ENCODE assay signal across 6 fruit fly cellular contexts in the genomic region with DNA sequence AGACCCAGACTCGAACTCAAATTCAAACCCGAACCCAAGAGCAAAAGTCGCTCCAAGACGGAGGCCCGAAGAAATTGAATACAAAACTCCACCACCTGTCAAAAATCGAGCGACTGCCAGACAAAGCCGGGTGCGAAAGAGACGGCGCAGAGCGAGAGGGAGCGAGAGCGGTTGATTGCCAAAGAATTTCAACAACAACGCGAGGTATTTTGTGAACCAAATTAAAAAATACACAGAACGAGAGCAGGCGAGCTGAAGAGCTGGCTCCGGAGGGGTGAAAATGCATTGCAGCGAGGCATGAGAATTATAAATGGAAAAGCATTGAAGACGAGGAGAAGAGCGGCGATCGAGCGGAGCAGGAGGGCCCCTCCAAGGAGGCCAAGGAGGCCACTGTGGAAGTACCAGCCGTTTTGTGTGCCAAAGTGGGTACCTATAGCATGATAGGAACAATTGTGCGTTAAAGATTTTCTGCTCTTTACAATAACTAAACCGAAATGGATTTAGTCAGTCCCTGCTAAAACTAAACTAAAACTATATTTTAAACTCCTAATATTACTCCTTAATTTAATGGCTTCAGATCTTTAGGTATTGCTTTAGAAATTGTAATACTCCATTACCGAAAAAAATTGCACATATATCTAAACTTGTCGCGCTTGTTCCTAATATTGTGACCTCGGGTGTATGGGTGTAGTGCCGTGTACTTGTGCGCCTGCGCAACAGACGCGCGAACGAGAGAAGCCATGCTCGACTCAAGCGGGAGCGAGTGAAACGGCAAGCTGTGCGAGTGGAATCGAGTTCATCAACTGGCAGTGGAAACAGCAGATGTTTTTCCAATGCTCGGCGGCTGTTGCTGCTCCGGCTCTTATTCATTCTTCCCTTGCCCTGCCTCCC.
TF ChIP-seq lines count a peak whose summit lies in the region.

No protein-coding gene starts in this region.

- no peak for TF ChIP-seq CTCF in whole organism, embryonic (GFP tag; optimal IDR thresholded peaks at IDR 0.05; lab: Kevin White, UChicago)

TF ChIP-seq in whole organism, 6 proteins besides CTCF, POLR2A, EP300 and RAD21:
- TF ChIP-seq CG8478 (optimal IDR thresholded peaks at IDR 0.05; lab: Kevin White, UChicago), result no peak
- TF ChIP-seq psq (optimal IDR thresholded peaks at IDR 0.05; lab: Kevin White, UChicago), result no peak
- no peak for TF ChIP-seq usp (GFP tag; optimal IDR thresholded peaks at IDR 0.05; lab: Kevin White, UChicago)
- TF ChIP-seq EcR (GFP tag; optimal IDR thresholded peaks at IDR 0.05; lab: Kevin White, UChicago), result peak in 1 of 2 experiments; percentile 24
- TF ChIP-seq pan (optimal IDR thresholded peaks at IDR 0.05; lab: Kevin White, UChicago), result no peak
- TF ChIP-seq Dll (optimal IDR thresholded peaks at IDR 0.05; lab: Kevin White, UChicago), result peak; percentile 32

TF ChIP-seq in whole organism, adult, 20 proteins besides CTCF, POLR2A, EP300 and RAD21:
- no peak for TF ChIP-seq tj (GFP tag; optimal IDR thresholded peaks at IDR 0.05; lab: Kevin White, UChicago)
- TF ChIP-seq pad (GFP tag; optimal IDR thresholded peaks at IDR 0.05; lab: Kevin White, UChicago), result peak; percentile 24
- no peak for TF ChIP-seq CG12768 (GFP tag; optimal IDR thresholded peaks at IDR 0.05; lab: Kevin White, UChicago)
- TF ChIP-seq cnc (optimal IDR thresholded peaks at IDR 0.05; lab: Kevin White, UChicago), result no peak
- no peak for TF ChIP-seq CG1620 (GFP tag; optimal IDR thresholded peaks at IDR 0.05; lab: Kevin White, UChicago)
- TF ChIP-seq Mnt (GFP tag; optimal IDR thresholded peaks at IDR 0.05; lab: Kevin White, UChicago), result no peak
- no peak for TF ChIP-seq toe (GFP tag; optimal IDR thresholded peaks at IDR 0.05; lab: Kevin White, UChicago)
- TF ChIP-seq cic (GFP tag; optimal IDR thresholded peaks at IDR 0.05; lab: Kevin White, UChicago), result no peak

TF ChIP-seq in whole organism, embryonic, 481 proteins besides CTCF, POLR2A, EP300 and RAD21 (continues in another document):
- peak; percentile 58 for TF ChIP-seq CG10209 (GFP tag; optimal IDR thresholded peaks at IDR 0.05; lab: Kevin White, UChicago)
- TF ChIP-seq sug (tag; optimal IDR thresholded peaks at IDR 0.05; lab: Kevin White, UChicago), result no peak
- no peak for TF ChIP-seq CG9876 (GFP tag; optimal IDR thresholded peaks at IDR 0.05; lab: Kevin White, UChicago)
- peak; percentile 11; the same call in 1 of the 3 replicates for TF ChIP-seq ase (GFP tag; IDR thresholded peaks at IDR 0.05; lab: Robert Waterston, UW)
- no peak for TF ChIP-seq CG30020 (tag; optimal IDR thresholded peaks at IDR 0.05; lab: Kevin White, UChicago)
- TF ChIP-seq chn (GFP tag; optimal IDR thresholded peaks at IDR 0.05; lab: Kevin White, UChicago), result no peak
- no peak for TF ChIP-seq Ravus (GFP tag; IDR thresholded peaks at IDR 0.05; lab: Robert Waterston, UW)
- peak; percentile 30 for TF ChIP-seq Max (GFP tag; optimal IDR thresholded peaks at IDR 0.05; lab: Kevin White, UChicago)
- TF ChIP-seq kni (GFP tag; optimal IDR thresholded peaks at IDR 0.05; lab: Kevin White, UChicago), result peak; percentile 31
- peak; percentile 29 for TF ChIP-seq CG9437 (GFP tag; optimal IDR thresholded peaks at IDR 0.05; lab: Kevin White, UChicago)
- TF ChIP-seq CG1603 (tag; optimal IDR thresholded peaks at IDR 0.05; lab: Kevin White, UChicago), result peak; percentile 41
- peak; percentile 17 for TF ChIP-seq Side (GFP tag; optimal IDR thresholded peaks at IDR 0.05; lab: Kevin White, UChicago)
- TF ChIP-seq CG7357 (GFP tag; IDR thresholded peaks at IDR 0.05; lab: Robert Waterston, UW), result peak; percentile 8; the same call in 1 of the 3 replicates
- peak; percentile 43 for TF ChIP-seq tin (GFP tag; optimal IDR thresholded peaks at IDR 0.05; lab: Kevin White, UChicago)
- TF ChIP-seq yki (optimal IDR thresholded peaks at IDR 0.05; lab: Kevin White, UChicago), result no peak
- TF ChIP-seq ind (GFP tag; optimal IDR thresholded peaks at IDR 0.05; lab: Kevin White, UChicago), result peak; percentile 14
- no peak for TF ChIP-seq CG31224 (GFP tag; IDR thresholded peaks at IDR 0.05; lab: Robert Waterston, UW)

TF ChIP-seq in whole organism, prepupa, 60 proteins besides CTCF, POLR2A, EP300 and RAD21 (continues in another document):
- peak; percentile 85 for TF ChIP-seq CG3032 (tag; optimal IDR thresholded peaks at IDR 0.05; lab: Kevin White, UChicago)
- peak; percentile 81 for TF ChIP-seq topi (GFP tag; optimal IDR thresholded peaks at IDR 0.05; lab: Kevin White, UChicago)
- peak; percentile 43 for TF ChIP-seq CG7368 (GFP tag; optimal IDR thresholded peaks at IDR 0.05; lab: Kevin White, UChicago)
- peak; percentile 71 for TF ChIP-seq Sox14 (GFP tag; optimal IDR thresholded peaks at IDR 0.05; lab: Kevin White, UChicago)
- no peak for TF ChIP-seq fd85E (GFP tag; optimal IDR thresholded peaks at IDR 0.05; lab: Kevin White, UChicago)
- TF ChIP-seq dac (GFP tag; optimal IDR thresholded peaks at IDR 0.05; lab: Kevin White, UChicago), result peak; percentile 8
- peak; percentile 3 to 49 for TF ChIP-seq salr (GFP tag; optimal IDR thresholded peaks at IDR 0.05; lab: Kevin White, UChicago)
- peak; percentile 74 for TF ChIP-seq Smox (GFP tag; optimal IDR thresholded peaks at IDR 0.05; lab: Kevin White, UChicago)
- TF ChIP-seq Blimp-1 (GFP tag; optimal IDR thresholded peaks at IDR 0.05; lab: Kevin White, UChicago), result peak; percentile 53
- TF ChIP-seq Eip93F (GFP tag; optimal IDR thresholded peaks at IDR 0.05; lab: Kevin White, UChicago), result no peak
- TF ChIP-seq CG6808 (GFP tag; optimal IDR thresholded peaks at IDR 0.05; lab: Kevin White, UChicago), result peak; percentile 82
- TF ChIP-seq vri (GFP tag; optimal IDR thresholded peaks at IDR 0.05; lab: Kevin White, UChicago), result peak; percentile 63
- TF ChIP-seq pdm3 (GFP tag; optimal IDR thresholded peaks at IDR 0.05; lab: Kevin White, UChicago), result peak; percentile 61
- TF ChIP-seq Hr38 (GFP tag; optimal IDR thresholded peaks at IDR 0.05; lab: Kevin White, UChicago), result no peak
- TF ChIP-seq Sox102F (GFP tag; optimal IDR thresholded peaks at IDR 0.05; lab: Kevin White, UChicago), result peak; percentile 29
- peak; percentile 83 for TF ChIP-seq esn (GFP tag; optimal IDR thresholded peaks at IDR 0.05; lab: Kevin White, UChicago)
- TF ChIP-seq CG11762 (GFP tag; optimal IDR thresholded peaks at IDR 0.05; lab: Kevin White, UChicago; ENCODE audit: insufficient read depth), result peak; percentile 47

TF ChIP-seq in whole organism, pupa, 21 proteins besides CTCF, POLR2A, EP300 and RAD21 (continues in another document):
- 0 out of 2 replicates have a peak, but pooled peaks have one; percentile 14 for TF ChIP-seq CG12605 (GFP tag; IDR thresholded peaks at IDR 0.05; lab: Robert Waterston, UW)
- TF ChIP-seq Pif1A (GFP tag; optimal IDR thresholded peaks at IDR 0.05; lab: Kevin White, UChicago), result peak; percentile 66
- TF ChIP-seq CG8159 (tag; optimal IDR thresholded peaks at IDR 0.05; lab: Kevin White, UChicago), result peak; percentile 85
- peak; percentile 1 for TF ChIP-seq EcR (GFP tag; optimal IDR thresholded peaks at IDR 0.05; lab: Kevin White, UChicago)
- no peak for TF ChIP-seq Ets98B (GFP tag; IDR thresholded peaks at IDR 0.05; lab: Robert Waterston, UW)
- TF ChIP-seq CG34367 (tag; optimal IDR thresholded peaks at IDR 0.05; lab: Kevin White, UChicago), result peak; percentile 66
- no peak for TF ChIP-seq rn (GFP tag; IDR thresholded peaks at IDR 0.05; lab: Robert Waterston, UW)
- peak; percentile 44 for TF ChIP-seq D1 (tag; optimal IDR thresholded peaks at IDR 0.05; lab: Kevin White, UChicago)
- no peak; the same call in 2 of the 3 replicates for TF ChIP-seq fd96Ca (GFP tag; IDR thresholded peaks at IDR 0.05; lab: Robert Waterston, UW)
- peak; percentile 43 for TF ChIP-seq CG13204 (GFP tag; optimal IDR thresholded peaks at IDR 0.05; lab: Kevin White, UChicago)
- peak; percentile 47 for TF ChIP-seq Pif1B (GFP tag; optimal IDR thresholded peaks at IDR 0.05; lab: Kevin White, UChicago)
- TF ChIP-seq CG4496 (GFP tag; IDR thresholded peaks at IDR 0.05; lab: Robert Waterston, UW), result peak; percentile 9; the same call in 1 of the 3 replicates
- TF ChIP-seq CG32121 (GFP tag; IDR thresholded peaks at IDR 0.05; lab: Robert Waterston, UW), result peak; percentile 10; the same call in 1 of the 2 replicates
- peak; percentile 76 for TF ChIP-seq CG15710 (tag; optimal IDR thresholded peaks at IDR 0.05; lab: Kevin White, UChicago)
- peak; percentile 68 for TF ChIP-seq Snoo (tag; optimal IDR thresholded peaks at IDR 0.05; lab: Kevin White, UChicago)
- TF ChIP-seq CG17806 (tag; optimal IDR thresholded peaks at IDR 0.05; lab: Kevin White, UChicago), result peak; percentile 63
- TF ChIP-seq CG14655 (GFP tag; optimal IDR thresholded peaks at IDR 0.05; lab: Kevin White, UChicago), result peak; percentile 69
- TF ChIP-seq gl (tag; optimal IDR thresholded peaks at IDR 0.05; lab: Kevin White, UChicago), result peak; percentile 51

TF ChIP-seq in whole organism, wandering third instar larva, 38 proteins besides CTCF, POLR2A, EP300 and RAD21 (continues in another document):
- TF ChIP-seq CG32264 (GFP tag; optimal IDR thresholded peaks at IDR 0.05; lab: Kevin White, UChicago) (peak; percentile 57), OdsH (GFP tag; optimal IDR thresholded peaks at IDR 0.05; lab: Kevin White, UChicago) (peak; percentile 71), Jra (GFP tag; optimal IDR thresholded peaks at IDR 0.05; lab: Kevin White, UChicago) (peak; percentile 37), Vsx2 (GFP tag; optimal IDR thresholded peaks at IDR 0.05; lab: Kevin White, UChicago; ENCODE audit: partially characterized antibody) (peak; percentile 60), foxo (GFP tag; optimal IDR thresholded peaks at IDR 0.05; lab: Kevin White, UChicago) (peak in 1 of 2 experiments; percentile 82), N (GFP tag; optimal IDR thresholded peaks at IDR 0.05; lab: Kevin White, UChicago) (no peak), CG9705 (GFP tag; optimal IDR thresholded peaks at IDR 0.05; lab: Kevin White, UChicago) (peak; percentile 86), sv (GFP tag; optimal IDR thresholded peaks at IDR 0.05; lab: Kevin White, UChicago) (peak; percentile 3), Abd-B (GFP tag; optimal IDR thresholded peaks at IDR 0.05; lab: Kevin White, UChicago) (no peak), ey (GFP tag; optimal IDR thresholded peaks at IDR 0.05; lab: Kevin White, UChicago) (peak; percentile 83), Hr83 (GFP tag; optimal IDR thresholded peaks at IDR 0.05; lab: Kevin White, UChicago; ENCODE audit: poor library complexity, severe bottlenecking) (peak; percentile 50), fru (GFP tag; optimal IDR thresholded peaks at IDR 0.05; lab: Kevin White, UChicago) (peak; percentile 85), dl (GFP tag; optimal IDR thresholded peaks at IDR 0.05; lab: Kevin White, UChicago; ENCODE audit: insufficient read depth in 1 of 2, partially characterized antibody in 2 of 2) (peak in 1 of 2 experiments; percentile 15), psq (GFP tag; optimal IDR thresholded peaks at IDR 0.05; lab: Kevin White, UChicago) (peak; percentile 69), woc (GFP tag; optimal IDR thresholded peaks at IDR 0.05; lab: Kevin White, UChicago) (peak; percentile 87), GATAd (GFP tag; optimal IDR thresholded peaks at IDR 0.05; lab: Kevin White, UChicago) (no peak), lola (GFP tag; optimal IDR thresholded peaks at IDR 0.05; lab: Kevin White, UChicago) (no peak), pan (optimal IDR thresholded peaks at IDR 0.05; lab: Kevin White, UChicago) (no peak), Dif (GFP tag; optimal IDR thresholded peaks at IDR 0.05; lab: Kevin White, UChicago; ENCODE audit: partially characterized antibody) (no peak)
